Worm (Caenorhabditis elegans): ENCODE results near the gene moc-3.

Gene moc-3

ce11 chrIV:8130131-8130611, at the start of gene moc-3, which contains the start of gene ndub-11:
moc-3 (plus strand) TSS chrIV:8130561.
ndub-11 (minus strand) TSS chrIV:8130231.
- TF ChIP-seq nfya-1 (tag; optimal IDR thresholded peaks at IDR 0.05), result no peak
- TF ChIP-seq pha-2 (tag; optimal IDR thresholded peaks at IDR 0.05), result no peak
- TF ChIP-seq C38D4.7 (GFP tag; optimal IDR thresholded peaks at IDR 0.05), result no peak
- no peak for TF ChIP-seq ceh-22 (tag; optimal IDR thresholded peaks at IDR 0.05)

- TF ChIP-seq unc-42 (tag; optimal IDR thresholded peaks at IDR 0.05), result peak; percentile 62
- TF ChIP-seq rnt-1 (tag; optimal IDR thresholded peaks at IDR 0.05), result no peak
Observed at ce11 chrIV:8080782-8081181, 49.6 kb upstream of the moc-3 start.

- TF ChIP-seq elt-4 (tag; optimal IDR thresholded peaks at IDR 0.05), result no peak
- no peak for TF ChIP-seq ttx-3 (tag; optimal IDR thresholded peaks at IDR 0.05)
- no peak for TF ChIP-seq T23F11.4 (GFP tag; optimal IDR thresholded peaks at IDR 0.05)
- TF ChIP-seq C38D4.7 (GFP tag; optimal IDR thresholded peaks at IDR 0.05), result no peak
- TF ChIP-seq F13H6.1 (tag; optimal IDR thresholded peaks at IDR 0.05), result no peak
- no peak for TF ChIP-seq ceh-9 (tag; optimal IDR thresholded peaks at IDR 0.05)
- no peak for TF ChIP-seq ceh-22 (tag; optimal IDR thresholded peaks at IDR 0.05)
- no peak for TF ChIP-seq hlh-8 (tag; optimal IDR thresholded peaks at IDR 0.05)
- TF ChIP-seq dve-1 (tag; optimal IDR thresholded peaks at IDR 0.05), result no peak
- TF ChIP-seq K02D7.2 (tag; optimal IDR thresholded peaks at IDR 0.05), result no peak
- TF ChIP-seq dmd-4 (tag; optimal IDR thresholded peaks at IDR 0.05; ENCODE audit: borderline replicate concordance), result no peak
- TF ChIP-seq hlh-13 (GFP tag; optimal IDR thresholded peaks at IDR 0.05), result no peak
Observed at ce11 chrIV:8086552-8086951, 43.8 kb upstream of the moc-3 start, which contains the start of gene nsy-7. nsy-7 (minus strand) TSS chrIV:8086652.

DNA sequence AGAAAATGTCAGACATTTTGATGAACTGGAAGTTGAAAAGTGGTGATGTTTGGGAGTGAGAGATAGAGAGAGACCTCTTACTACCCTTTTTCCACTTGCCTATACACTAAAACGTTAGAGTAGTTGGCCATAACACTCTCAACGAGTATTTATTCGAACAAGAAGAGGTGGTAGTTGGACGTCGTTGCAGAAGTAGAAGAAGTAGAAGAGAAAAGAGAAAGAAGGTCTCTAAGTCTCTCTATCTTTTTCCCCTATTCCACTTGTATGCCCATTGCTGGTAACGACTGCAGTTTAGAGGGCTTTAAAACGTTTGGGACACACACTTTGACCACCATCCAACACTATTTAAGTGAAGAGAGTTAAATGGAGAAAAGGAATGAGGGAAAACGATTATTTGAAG, 38.8 kb upstream of the moc-3 start:
- TF ChIP-seq pha-2 (tag; optimal IDR thresholded peaks at IDR 0.05) (no peak), eyg-1 (tag; optimal IDR thresholded peaks at IDR 0.05) (no peak), pha-4 (tag; optimal IDR thresholded peaks at IDR 0.05) (no peak), ceh-6 (GFP tag; optimal IDR thresholded peaks at IDR 0.05) (no peak), ttx-3 (tag; optimal IDR thresholded peaks at IDR 0.05) (no peak), Y22D7AL.16 (tag; optimal IDR thresholded peaks at IDR 0.05) (no peak), unc-55 (GFP tag; optimal IDR thresholded peaks at IDR 0.05) (no peak), madf-2 (tag; optimal IDR thresholded peaks at IDR 0.05) (no peak), fax-1 (tag; optimal IDR thresholded peaks at IDR 0.05) (no peak), K09A11.1 (tag; optimal IDR thresholded peaks at IDR 0.05; ENCODE audit: insufficient read depth) (no peak), syd-9 (tag; optimal IDR thresholded peaks at IDR 0.05) (no peak), ama-1 (optimal IDR thresholded peaks at IDR 0.05) (no peak), ceh-30 (tag; optimal IDR thresholded peaks at IDR 0.05) (no peak), elt-4 (tag; optimal IDR thresholded peaks at IDR 0.05) (no peak), F13H6.1 (tag; optimal IDR thresholded peaks at IDR 0.05) (no peak)

DNA sequence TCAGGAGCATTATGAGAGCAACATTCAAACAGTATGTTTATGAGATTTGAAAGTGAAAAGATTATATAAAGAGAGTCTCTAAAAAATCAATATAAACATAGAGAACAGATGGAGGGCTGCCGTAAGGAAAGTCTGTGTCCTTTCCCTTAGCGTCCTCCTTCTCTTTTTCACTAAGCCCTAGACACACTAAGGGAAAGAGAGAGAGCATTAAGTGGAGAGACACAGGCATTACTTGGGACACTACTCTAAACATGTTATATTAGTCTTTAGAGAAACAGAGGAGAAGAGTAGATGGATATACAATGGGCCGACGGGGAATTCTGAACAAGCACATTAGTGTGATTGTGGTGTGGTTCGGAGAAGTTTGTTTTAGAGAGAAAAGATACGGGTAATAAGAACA, 34.0 kb upstream of the moc-3 start:
- TF ChIP-seq lim-6 (tag; optimal IDR thresholded peaks at IDR 0.05) (no peak), ceh-45 (GFP tag; IDR thresholded peaks at IDR 0.05) (no peak), unc-42 (tag; optimal IDR thresholded peaks at IDR 0.05) (peak; percentile 7)

DNA sequence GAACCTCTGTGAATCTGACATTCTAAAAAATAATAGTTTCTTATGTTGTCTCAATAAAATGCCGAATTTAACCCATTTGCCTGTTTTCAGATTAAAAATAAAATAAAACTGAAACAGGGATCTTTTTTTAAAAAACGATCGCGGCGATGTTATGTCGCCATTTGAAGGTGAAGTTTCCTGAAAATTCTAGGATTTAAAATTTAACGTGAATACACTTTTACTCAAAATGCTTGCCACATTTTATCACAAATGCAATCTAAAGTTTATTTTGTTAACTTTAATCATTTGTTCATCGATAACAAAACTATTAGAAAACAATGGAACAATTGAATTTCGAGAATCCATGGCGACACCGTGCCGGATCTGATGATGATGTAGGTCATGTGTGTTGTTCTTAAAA, 30.8 kb upstream of the moc-3 start, which contains the start of gene Y42H9AR.2:
Gene Y42H9AR.2, plus strand, starts transcription at position 301 of the 400 bp plus-strand sequence.
- TF ChIP-seq unc-86 (tag; optimal IDR thresholded peaks at IDR 0.05) (no peak), fax-1 (tag; optimal IDR thresholded peaks at IDR 0.05) (no peak), ahr-1 (tag; optimal IDR thresholded peaks at IDR 0.05) (no peak), npax-4 (tag; optimal IDR thresholded peaks at IDR 0.05) (no peak), tbx-2 (tag; optimal IDR thresholded peaks at IDR 0.05) (no peak), mec-3 (tag; optimal IDR thresholded peaks at IDR 0.05; ENCODE audit: borderline replicate concordance) (no peak), pqm-1 (tag; optimal IDR thresholded peaks at IDR 0.05) (no peak), elt-4 (tag; optimal IDR thresholded peaks at IDR 0.05) (no peak), nhr-232 (tag; optimal IDR thresholded peaks at IDR 0.05) (no peak), dve-1 (tag; optimal IDR thresholded peaks at IDR 0.05) (no peak), ceh-22 (tag; optimal IDR thresholded peaks at IDR 0.05) (no peak), ttx-3 (tag; optimal IDR thresholded peaks at IDR 0.05) (no peak), ceh-14 (tag; optimal IDR thresholded peaks at IDR 0.05) (no peak), sox-4 (tag; optimal IDR thresholded peaks at IDR 0.05) (no peak), hlh-8 (tag; optimal IDR thresholded peaks at IDR 0.05) (no peak), T23F11.4 (GFP tag; optimal IDR thresholded peaks at IDR 0.05) (no peak), fkh-6 (tag; optimal IDR thresholded peaks at IDR 0.05) (no peak), syd-9 (tag; optimal IDR thresholded peaks at IDR 0.05) (no peak)
